Fruit fly (Drosophila melanogaster): ENCODE results near the gene CG12096.

dm6 chrX:13113863-13114407, 45.5 kb upstream of the CG12096 start:
- TF ChIP-seq pad (GFP tag; optimal IDR thresholded peaks at IDR 0.05) (no peak), Clk (GFP tag; optimal IDR thresholded peaks at IDR 0.05) (no peak), CG1620 (GFP tag; optimal IDR thresholded peaks at IDR 0.05) (no peak), cnc (optimal IDR thresholded peaks at IDR 0.05) (no peak), kay (GFP tag; ENCODE audit: borderline replicate concordance) (no peak), CG33017 (tag; optimal IDR thresholded peaks at IDR 0.05) (no peak), tj (GFP tag; optimal IDR thresholded peaks at IDR 0.05) (no peak)

Data from whole organism, adult.